Worm (Caenorhabditis elegans) whole organism, young adult: ENCODE results near the gene age-1.

ENCODE experiments used
- B0035.1 ChIP-seq: sonication (generic microtip); optimal IDR thresholded peaks from 2 replicates; lab custom pipeline; 2016; ENCODE audit warnings: missing genetic modification characterization, mild to moderate bottlenecking, missing compliant biosample characterization, missing genotype, missing genetic modification reagents
- B0261.1 ChIP-seq: sonication (generic microtip); optimal IDR thresholded peaks from 2 replicates; lab custom pipeline; 2016; ENCODE audit warnings: mild to moderate bottlenecking, missing genetic modification characterization, moderate library complexity, missing compliant biosample characterization
- C06A6.2 ChIP-seq: fragments of 200-800 bp; sonication (Bioruptor generic); conservative IDR thresholded peaks from 2 replicates; pipeline ENCODE4 v1.3.6; 2022; ENCODE audit warnings: missing genetic modification characterization, missing compliant biosample characterization
- D2030.7 ChIP-seq: fragments of 200-800 bp; sonication (Bioruptor generic); IDR thresholded peaks from 2 replicates; pipeline ENCODE4 v1.3.6; 2022; ENCODE audit warnings: missing genetic modification reagents, missing genetic modification characterization, missing compliant biosample characterization
- F33H1.4 ChIP-seq: fragments of 200-800 bp; sonication (Bioruptor generic); IDR thresholded peaks from 2 replicates; pipeline ENCODE4 v1.3.6; 2022; ENCODE audit warnings: missing genetic modification reagents, missing genetic modification characterization, missing compliant biosample characterization
- K11D2.4 ChIP-seq: fragments of 200-800 bp; sonication (Bioruptor generic); IDR thresholded peaks from 2 replicates; pipeline ENCODE4 v1.3.6; 2022; ENCODE audit warnings: missing genetic modification reagents, missing genetic modification characterization, missing compliant biosample characterization
- T07F8.4 ChIP-seq: sonication (generic microtip); optimal IDR thresholded peaks from 2 replicates; lab custom pipeline; 2016; ENCODE audit warnings: mild to moderate bottlenecking, missing genetic modification characterization, moderate library complexity, missing compliant biosample characterization
- T26A5.8 ChIP-seq: sonication (generic microtip); optimal IDR thresholded peaks from 2 replicates; lab custom pipeline; 2016; ENCODE audit warnings: missing genetic modification characterization, missing compliant biosample characterization
- Y67H2A.10 ChIP-seq: fragments of 200-800 bp; sonication (Bioruptor generic); conservative IDR thresholded peaks from 2 replicates; pipeline ENCODE4 v1.3.6; 2022; ENCODE audit warnings: missing genetic modification reagents, missing genetic modification characterization, missing compliant biosample characterization
- akir-1 ChIP-seq: fragments of 200-800 bp; sonication (Bioruptor generic); optimal IDR thresholded peaks from 2 replicates; lab custom pipeline; 2018; ENCODE audit warnings: mild to moderate bottlenecking, missing genetic modification characterization, moderate library complexity, missing compliant biosample characterization
- aptf-3 ChIP-seq: fragments of 200-800 bp; sonication (Bioruptor generic); IDR thresholded peaks from 2 replicates; pipeline ENCODE4 v1.3.6; 2022; ENCODE audit warnings: missing genetic modification characterization, missing compliant biosample characterization
- bed-1 ChIP-seq: fragments of 200-800 bp; sonication (Bioruptor generic); IDR thresholded peaks from 2 replicates; pipeline ENCODE4 v1.3.6; 2022; ENCODE audit warnings: missing genetic modification reagents, missing genetic modification characterization, missing compliant biosample characterization
- cebp-1 ChIP-seq, 2 experiments: fragments of 200-800 bp in 1 of 2; sonication (Bioruptor generic) in 1 of 2; sonication (generic microtip) in 1 of 2; IDR thresholded peaks in 1 of 2; optimal IDR thresholded peaks in 1 of 2; 2 replicates each; pipeline versions ENCODE4 v1.3.6 to Lab custom; 2017 to 2022; ENCODE audit warnings: missing compliant biosample characterization in 2 of 2, missing genetic modification characterization in 2 of 2, mild to moderate bottlenecking in 1 of 2, missing genetic modification reagents in 1 of 2, moderate library complexity in 1 of 2
- ceh-58 ChIP-seq: fragments of 200-800 bp; sonication (Bioruptor generic); IDR thresholded peaks from 2 replicates; pipeline ENCODE4 v1.3.6; 2022; ENCODE audit warnings: missing genetic modification characterization, missing compliant biosample characterization
- ceh-79 ChIP-seq: sonication (generic microtip); optimal IDR thresholded peaks from 2 replicates; lab custom pipeline; 2017; ENCODE audit warnings: mild to moderate bottlenecking, missing genetic modification characterization, missing compliant biosample characterization
- dpl-1 ChIP-seq: fragments of 150-350 bp; optimal IDR thresholded peaks from 2 replicates; lab custom pipeline; 2014; ENCODE audit warnings: missing biosample characterization, missing genetic modification reagents, missing genetic modification characterization
- gei-17 ChIP-seq: fragments of 200-800 bp; sonication (Bioruptor generic); optimal IDR thresholded peaks from 2 replicates; lab custom pipeline; 2018; ENCODE audit warnings: mild to moderate bottlenecking, missing genetic modification characterization, missing compliant biosample characterization
- hmg-1.2 ChIP-seq: fragments of 200-800 bp; sonication (Bioruptor generic); IDR thresholded peaks from 2 replicates; pipeline ENCODE4 v1.3.6; 2022; ENCODE audit warnings: missing genetic modification reagents, missing genetic modification characterization, missing compliant biosample characterization
- hmg-20 ChIP-seq: fragments of 200-800 bp; sonication (Bioruptor generic); IDR thresholded peaks from 2 replicates; pipeline ENCODE4 v1.3.6; 2022; ENCODE audit warnings: missing genetic modification reagents, missing genetic modification characterization, missing compliant biosample characterization
- lsl-1 ChIP-seq: fragments of 200-800 bp; sonication (Bioruptor generic); optimal IDR thresholded peaks from 2 replicates; lab custom pipeline; 2018; ENCODE audit warnings: mild to moderate bottlenecking, missing genetic modification characterization, moderate library complexity, missing compliant biosample characterization
- madf-6 ChIP-seq: fragments of 200-800 bp; sonication (Bioruptor generic); IDR thresholded peaks from 2 replicates; pipeline ENCODE4 v1.3.6; 2022; ENCODE audit warnings: missing genetic modification reagents, missing genetic modification characterization, missing compliant biosample characterization
- mel-28 ChIP-seq: sonication (generic microtip); optimal IDR thresholded peaks from 2 replicates; lab custom pipeline; 2016; ENCODE audit warnings: borderline replicate concordance, mild to moderate bottlenecking, missing genetic modification characterization, missing compliant biosample characterization
- mes-4 ChIP-seq: sonication (generic microtip); optimal IDR thresholded peaks from 2 replicates; lab custom pipeline; 2016; ENCODE audit warnings: missing genotype, missing genetic modification characterization, missing compliant biosample characterization
- mxl-1 ChIP-seq: sonication (generic microtip); optimal IDR thresholded peaks from 2 replicates; lab custom pipeline; 2016; ENCODE audit warnings: missing genetic modification characterization, missing compliant biosample characterization
- nfya-1 ChIP-seq: sonication (generic microtip); optimal IDR thresholded peaks from 2 replicates; lab custom pipeline; 2017; ENCODE audit warnings: antibody characterized with exemption, missing compliant biosample characterization, missing genetic modification characterization, borderline replicate concordance; ENCODE audit not compliant: insufficient read depth
- nhr-27 ChIP-seq: fragments of 200-800 bp; sonication (Bioruptor generic); optimal IDR thresholded peaks from 2 replicates; lab custom pipeline; 2018; ENCODE audit warnings: mild to moderate bottlenecking, missing genetic modification characterization, moderate library complexity, missing compliant biosample characterization
- snpc-1.1 ChIP-seq: sonication (generic microtip); optimal IDR thresholded peaks from 2 replicates; lab custom pipeline; 2017; ENCODE audit warnings: missing genetic modification characterization, mild to moderate bottlenecking, missing compliant biosample characterization, antibody characterized with exemption, moderate library complexity, missing genotype, missing genetic modification reagents; ENCODE audit not compliant: insufficient read depth
- snpc-1.3 ChIP-seq: sonication (generic microtip); optimal IDR thresholded peaks from 2 replicates; lab custom pipeline; 2017; ENCODE audit warnings: missing genetic modification characterization, mild to moderate bottlenecking, missing compliant biosample characterization, antibody characterized with exemption, moderate library complexity, missing genotype, missing genetic modification reagents; ENCODE audit not compliant: insufficient read depth
- snpc-3.4 ChIP-seq: sonication (generic microtip); optimal IDR thresholded peaks from 2 replicates; lab custom pipeline; 2017; ENCODE audit warnings: missing genetic modification characterization, mild to moderate bottlenecking, missing compliant biosample characterization, antibody characterized with exemption, moderate library complexity, missing genotype, missing genetic modification reagents
- snpc-4 ChIP-seq, 5 experiments: fragments of 150-350 bp in 1 of 5; sonication (generic microtip) in 4 of 5; optimal IDR thresholded peaks; 2 replicates each; lab custom pipeline; 2014 to 2018; ENCODE audit warnings: missing genetic modification characterization in 5 of 5, missing biosample characterization in 3 of 5, antibody characterized with exemption in 2 of 5, mild to moderate bottlenecking in 2 of 5, missing compliant biosample characterization in 2 of 5, missing genotype in 2 of 5, moderate library complexity in 2 of 5, missing genetic modification reagents in 1 of 5
- sptf-2 ChIP-seq: fragments of 200-800 bp; sonication (Bioruptor generic); optimal IDR thresholded peaks from 2 replicates; lab custom pipeline; 2018; ENCODE audit warnings: mild to moderate bottlenecking, missing genetic modification characterization, missing compliant biosample characterization
- unc-130 ChIP-seq: sonication (generic microtip); optimal IDR thresholded peaks from 2 replicates; lab custom pipeline; 2016; ENCODE audit warnings: missing genetic modification reagents, missing genetic modification characterization, missing compliant biosample characterization
- unc-62 ChIP-seq: fragments of 150-350 bp; optimal IDR thresholded peaks from 2 replicates; lab custom pipeline; 2014; ENCODE audit warnings: missing biosample characterization, missing genetic modification reagents, missing genetic modification characterization
- xnd-1 ChIP-seq: sonication (generic microtip); optimal IDR thresholded peaks from 2 replicates; lab custom pipeline; 2016; ENCODE audit warnings: missing genotype, missing genetic modification reagents, missing genetic modification characterization, missing compliant biosample characterization
- zfh-2 ChIP-seq: fragments of 200-800 bp; sonication (Bioruptor generic); conservative IDR thresholded peaks from 2 replicates; pipeline ENCODE4 v1.3.6; 2022; ENCODE audit warnings: missing genetic modification reagents, missing genetic modification characterization, missing compliant biosample characterization
- ztf-28 ChIP-seq: fragments of 200-800 bp; sonication (Bioruptor generic); IDR thresholded peaks from 2 replicates; pipeline ENCODE4 v1.3.6; 2022; ENCODE audit warnings: missing genetic modification reagents, missing genetic modification characterization, missing compliant biosample characterization

The age-1 gene

DNA sequence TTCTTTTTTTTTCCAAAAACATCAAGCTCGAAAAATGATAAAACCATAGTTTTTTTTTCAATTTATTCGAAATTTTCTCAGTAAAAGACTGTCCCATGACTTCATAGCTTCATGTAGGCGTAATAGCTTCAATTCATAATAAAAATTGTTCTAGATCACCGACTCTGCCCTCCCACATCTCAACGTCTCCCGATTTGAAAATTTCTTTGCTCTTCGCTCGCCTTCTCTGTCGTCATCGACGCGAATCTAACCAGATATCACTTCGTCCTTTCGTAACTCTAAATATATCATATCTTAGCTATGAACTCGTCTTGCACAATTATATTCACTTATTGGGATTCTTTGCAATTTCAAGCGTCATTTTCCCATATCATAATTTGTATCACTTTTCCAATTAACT, 12.1 kb downstream of the age-1 start, which contains the start of gene srh-44:
srh-44 (plus strand) TSS at position 301 of the 400 bp plus-strand sequence.
- TF ChIP-seq bed-1 (GFP tag; lab: Robert Waterston, UW) (no peak), T26A5.8 (tag; lab: Kevin White, UChicago) (no peak), gei-17 (no peak), lsl-1 (GFP tag; lab: Kevin White, UChicago) (no peak), xnd-1 (no peak), ceh-58 (GFP tag; lab: Robert Waterston, UW) (no peak), mxl-1 (no peak), B0261.1 (tag; lab: Kevin White, UChicago) (no peak), F33H1.4 (no peak)

DNA sequence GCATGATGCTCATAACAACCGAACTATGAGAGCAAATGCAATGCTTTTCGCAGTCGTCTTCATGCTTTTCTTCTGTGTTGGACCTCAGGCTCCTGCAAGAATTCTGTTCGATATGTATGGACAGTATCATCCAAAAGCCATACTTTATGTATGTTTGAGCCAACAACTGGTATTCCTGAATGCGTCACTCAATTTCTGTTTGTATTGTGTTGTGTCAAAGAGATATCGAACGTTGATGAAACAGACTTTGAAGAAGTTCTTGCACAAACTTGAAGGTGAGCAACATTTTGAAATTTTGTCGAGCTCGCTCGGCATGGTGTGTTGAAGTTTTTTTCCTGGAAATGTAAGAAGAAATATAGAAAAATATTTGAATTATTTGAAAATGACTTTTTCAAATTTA, 13.9 kb downstream of the age-1 start:
- no peak for TF ChIP-seq ztf-28
- no peak for TF ChIP-seq zfh-2 (GFP tag; lab: Robert Waterston, UW)
- no peak for TF ChIP-seq D2030.7 (GFP tag; lab: Robert Waterston, UW)
- no peak for TF ChIP-seq T07F8.4
- TF ChIP-seq nhr-27 (tag; lab: Kevin White, UChicago) = no peak
- no peak for TF ChIP-seq hmg-20
- TF ChIP-seq F33H1.4 = no peak
- no peak for TF ChIP-seq cebp-1 (GFP tag; IDR thresholded peaks at IDR 0.05; lab: Robert Waterston, UW)
- TF ChIP-seq cebp-1 (tag; optimal IDR thresholded peaks at IDR 0.05; lab: Kevin White, UChicago) = no peak
- TF ChIP-seq akir-1 (GFP tag; lab: Kevin White, UChicago) = no peak
- TF ChIP-seq ceh-79 (tag; lab: Kevin White, UChicago) = no peak
- no peak for TF ChIP-seq unc-130 (GFP tag; lab: Kevin White, UChicago)
- no peak for TF ChIP-seq snpc-1.1 (tag; lab: Kevin White, UChicago)
- TF ChIP-seq unc-62 (GFP tag; lab: Kevin White, UChicago) = no peak
- TF ChIP-seq nfya-1 (tag; lab: Kevin White, UChicago) = no peak
- TF ChIP-seq mel-28 = no peak
- TF ChIP-seq sptf-2 (GFP tag; lab: Kevin White, UChicago) = no peak
- no peak for TF ChIP-seq Y67H2A.10
- TF ChIP-seq snpc-3.4 = no peak
- no peak for TF ChIP-seq B0035.1
- no peak for TF ChIP-seq aptf-3

DNA sequence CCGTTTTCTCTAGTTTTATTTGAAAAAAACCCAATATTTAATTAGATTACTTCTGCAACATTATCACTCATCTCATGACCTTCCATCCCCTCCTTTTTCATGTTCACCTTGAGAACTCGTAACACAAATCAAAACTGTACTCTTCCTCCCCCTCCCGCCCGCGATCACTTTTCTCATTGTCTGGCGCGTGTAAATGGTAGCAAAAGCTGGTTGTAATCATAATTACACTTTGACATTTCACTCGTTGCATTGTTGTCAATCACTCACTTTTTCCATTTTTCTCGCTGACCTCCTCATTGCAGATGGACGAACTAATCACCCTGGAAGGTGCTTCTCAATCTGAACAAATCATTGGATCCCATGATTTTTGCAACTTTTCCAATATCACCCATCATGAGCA, 16.5 kb downstream of the age-1 start, which contains the start of gene npr-41:
npr-41 (plus strand) TSS at position 301 of the 400 bp plus-strand sequence.
- no peak for TF ChIP-seq ceh-58 (GFP tag; lab: Robert Waterston, UW)
- no peak for TF ChIP-seq mel-28
- TF ChIP-seq snpc-1.3 (tag; lab: Kevin White, UChicago) = no peak
- TF ChIP-seq madf-6 = no peak
- no peak for TF ChIP-seq snpc-4 (GFP tag; optimal IDR thresholded peaks at IDR 0.05; lab: Kevin White, UChicago)
- no peak for TF ChIP-seq snpc-4 (tag; optimal IDR thresholded peaks at IDR 0.05; lab: Kevin White, UChicago)
- no peak for TF ChIP-seq mes-4 (tag; lab: Kevin White, UChicago)
- no peak for TF ChIP-seq Y67H2A.10
- no peak for TF ChIP-seq C06A6.2
- TF ChIP-seq dpl-1 (GFP tag; lab: Kevin White, UChicago) = no peak
- no peak for TF ChIP-seq hmg-1.2 (GFP tag; lab: Robert Waterston, UW)
- no peak for TF ChIP-seq bed-1 (GFP tag; lab: Robert Waterston, UW)
- no peak for TF ChIP-seq K11D2.4
